Worm (Caenorhabditis elegans) whole organism, early embryonic: Measurements from ENCODE around the gene E_BE45912.2.

Experiments
- B0310.2 ChIP-seq: sonication (generic microtip); optimal IDR thresholded peaks from 2 replicates; lab custom pipeline; 2016; ENCODE audit warnings: mild to moderate bottlenecking, missing genetic modification characterization, missing compliant biosample characterization
- F13C5.2 ChIP-seq: sonication (generic microtip); optimal IDR thresholded peaks from 2 replicates; lab custom pipeline; 2017; ENCODE audit warnings: mild to moderate bottlenecking, missing genetic modification characterization, inconsistent platforms, missing compliant biosample characterization
- aly-1 ChIP-seq: sonication (generic microtip); optimal IDR thresholded peaks from 2 replicates; lab custom pipeline; 2016; ENCODE audit warnings: missing genetic modification characterization, missing compliant biosample characterization
- ama-1 ChIP-seq: fragments of 150-350 bp; optimal IDR thresholded peaks from 2 replicates; lab custom pipeline; 2014
- ceh-13 ChIP-seq: fragments of 200-800 bp; sonication (Bioruptor generic); optimal IDR thresholded peaks from 2 replicates; lab custom pipeline; 2018; ENCODE audit warnings: mild to moderate bottlenecking, missing genetic modification characterization, missing compliant biosample characterization
- ceh-36 ChIP-seq: sonication (generic microtip); optimal IDR thresholded peaks from 2 replicates; lab custom pipeline; 2016; ENCODE audit warnings: missing genetic modification characterization, inconsistent platforms, missing compliant biosample characterization
- ets-7 ChIP-seq: sonication (generic microtip); optimal IDR thresholded peaks from 2 replicates; lab custom pipeline; 2016; ENCODE audit warnings: missing genotype, missing genetic modification characterization, missing compliant biosample characterization
- flt-1 ChIP-seq: fragments of 200-800 bp; sonication (Bioruptor generic); IDR thresholded peaks from 2 replicates; pipeline ENCODE4 v1.3.6; 2022; ENCODE audit warnings: missing genetic modification characterization, missing compliant biosample characterization
- hmbx-1 ChIP-seq: sonication (generic microtip); optimal IDR thresholded peaks from 2 replicates; lab custom pipeline; 2016; ENCODE audit warnings: mild to moderate bottlenecking, missing genetic modification characterization, missing compliant biosample characterization
- hmg-4 ChIP-seq: fragments of 200-800 bp; sonication (Bioruptor generic); optimal IDR thresholded peaks from 2 replicates; lab custom pipeline; 2018; ENCODE audit warnings: mild to moderate bottlenecking, missing genetic modification characterization, missing compliant biosample characterization
- hnd-1 ChIP-seq: sonication (generic microtip); optimal IDR thresholded peaks from 2 replicates; lab custom pipeline; 2016; ENCODE audit warnings: missing genetic modification characterization, missing compliant biosample characterization
- pes-1 ChIP-seq: fragments of 200-800 bp; sonication (Bioruptor generic); IDR thresholded peaks from 2 replicates; pipeline ENCODE4 v1.3.6; 2022; ENCODE audit warnings: missing genetic modification reagents, missing genetic modification characterization, missing compliant biosample characterization
- scrt-1 ChIP-seq: fragments of 200-800 bp; sonication (Bioruptor generic); IDR thresholded peaks from 2 replicates; pipeline ENCODE4 v1.3.6; 2022; ENCODE audit warnings: missing genetic modification characterization, missing compliant biosample characterization
- sea-1 ChIP-seq: fragments of 200-800 bp; sonication (Bioruptor generic); conservative IDR thresholded peaks from 2 replicates; pipeline ENCODE4 v1.3.6; 2022; ENCODE audit warnings: missing genetic modification characterization, missing compliant biosample characterization
- tbx-11 ChIP-seq: fragments of 200-800 bp; sonication (Bioruptor generic); IDR thresholded peaks from 2 replicates; pipeline ENCODE4 v1.3.6; 2022; ENCODE audit warnings: missing genetic modification characterization, missing compliant biosample characterization
- tbx-37 ChIP-seq: fragments of 200-800 bp; sonication (Bioruptor generic); conservative IDR thresholded peaks from 2 replicates; pipeline ENCODE4 v1.3.6; 2022; ENCODE audit warnings: missing genetic modification reagents, missing genetic modification characterization, missing compliant biosample characterization
- tra-4 ChIP-seq: sonication (generic microtip); optimal IDR thresholded peaks from 2 replicates; lab custom pipeline; 2017; ENCODE audit warnings: missing genetic modification characterization, missing compliant biosample characterization

The E_BE45912.2 gene

DNA sequence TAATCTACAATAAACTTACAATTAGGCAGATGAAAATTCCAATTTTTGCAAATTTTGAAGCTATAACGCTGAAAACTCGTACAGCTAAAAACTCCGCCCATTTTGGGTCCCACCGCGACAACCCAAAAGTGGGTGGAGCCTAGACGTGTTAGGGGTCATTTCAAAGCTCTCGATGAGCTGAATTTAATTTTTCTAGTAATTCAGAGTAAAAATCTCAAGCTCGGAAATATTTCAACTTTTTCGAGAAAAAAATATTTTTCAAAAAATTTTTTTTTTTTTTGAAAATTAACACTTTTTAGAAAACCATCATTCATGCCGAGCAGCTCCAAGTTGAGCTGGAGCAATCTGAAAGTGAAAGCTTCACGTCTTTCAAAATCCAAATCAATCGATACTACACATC, 29.6 kb downstream of the E_BE45912.2 start, which contains the start of gene R06B10.7:
Gene R06B10.7, minus strand, starts transcription at position 101 of the 400 bp plus-strand sequence.
- TF ChIP-seq ceh-13 (GFP tag; lab: Kevin White, UChicago) (no peak), hmg-4 (GFP tag; lab: Kevin White, UChicago) (no peak), F13C5.2 (no peak), ets-7 (tag; lab: Kevin White, UChicago) (no peak), ama-1 (lab: Kevin White, UChicago) (no peak), tbx-37 (GFP tag; lab: Robert Waterston, UW) (no peak)

ce11 chrIII:998855-999254, 32.0 kb downstream of the E_BE45912.2 start:
- TF ChIP-seq sea-1, result no peak
- no peak for TF ChIP-seq scrt-1 (GFP tag; lab: Robert Waterston, UW)

ce11 chrIII:996564-996963, 34.3 kb downstream of the E_BE45912.2 start:
- no peak for TF ChIP-seq aly-1 (tag; lab: Kevin White, UChicago)
- no peak for TF ChIP-seq scrt-1 (GFP tag; lab: Robert Waterston, UW)
- no peak for TF ChIP-seq ceh-36
- TF ChIP-seq ets-7 (tag; lab: Kevin White, UChicago), result no peak
- TF ChIP-seq sea-1, result no peak
- TF ChIP-seq F13C5.2, result no peak
- no peak for TF ChIP-seq B0310.2 (tag; lab: Kevin White, UChicago)
- no peak for TF ChIP-seq hnd-1
- TF ChIP-seq tra-4, result no peak
- no peak for TF ChIP-seq ama-1 (lab: Kevin White, UChicago)
- no peak for TF ChIP-seq hmg-4 (GFP tag; lab: Kevin White, UChicago)
- TF ChIP-seq hmbx-1 (tag; lab: Kevin White, UChicago), result no peak
- no peak for TF ChIP-seq tbx-37 (GFP tag; lab: Robert Waterston, UW)
- TF ChIP-seq tbx-11, result no peak
- TF ChIP-seq flt-1, result no peak
- no peak for TF ChIP-seq pes-1 (GFP tag; lab: Robert Waterston, UW)
- no peak for TF ChIP-seq ceh-13 (GFP tag; lab: Kevin White, UChicago)

- TF ChIP-seq hmg-4 (GFP tag; lab: Kevin White, UChicago) (no peak), tra-4 (no peak), flt-1 (no peak), ama-1 (lab: Kevin White, UChicago) (no peak), ets-7 (tag; lab: Kevin White, UChicago) (no peak), sea-1 (no peak), B0310.2 (tag; lab: Kevin White, UChicago) (no peak), ceh-36 (no peak), scrt-1 (GFP tag; lab: Robert Waterston, UW) (no peak), tbx-11 (no peak), pes-1 (GFP tag; lab: Robert Waterston, UW) (no peak), aly-1 (tag; lab: Kevin White, UChicago) (no peak), hmbx-1 (tag; lab: Kevin White, UChicago) (no peak), F13C5.2 (no peak)
Observed at ce11 chrIII:991581-991980, 39.3 kb downstream of the E_BE45912.2 start, which contains the start of gene trp-2. TSS of gene trp-2 (plus strand) at chrIII:991881.

DNA sequence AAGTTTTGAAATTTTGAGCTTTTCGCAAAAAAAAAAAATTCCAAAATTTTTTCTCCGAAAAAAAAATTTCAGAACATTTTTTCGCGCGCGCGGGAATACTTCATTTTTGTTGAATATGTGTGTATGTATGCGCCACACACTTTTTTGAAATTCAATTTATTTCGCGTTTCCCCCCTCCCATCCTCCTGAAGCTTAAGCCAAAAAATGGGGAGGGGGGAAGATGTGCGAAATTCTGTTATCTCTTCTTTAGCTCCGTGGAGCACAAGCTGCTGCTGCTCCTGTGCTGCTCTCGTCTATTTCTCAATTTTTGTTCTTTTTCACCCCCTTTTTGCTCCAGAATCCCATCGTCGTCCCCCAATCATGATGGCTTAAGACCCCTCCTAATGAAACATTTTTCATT, 41.3 kb downstream of the E_BE45912.2 start:
- no peak for TF ChIP-seq pes-1 (GFP tag; lab: Robert Waterston, UW)
- TF ChIP-seq sea-1, result no peak
- TF ChIP-seq ama-1 (lab: Kevin White, UChicago), result no peak
- no peak for TF ChIP-seq ceh-13 (GFP tag; lab: Kevin White, UChicago)
- TF ChIP-seq F13C5.2, result no peak
- no peak for TF ChIP-seq hnd-1
- no peak for TF ChIP-seq tra-4
- TF ChIP-seq ets-7 (tag; lab: Kevin White, UChicago), result no peak
- no peak for TF ChIP-seq flt-1
- no peak for TF ChIP-seq tbx-37 (GFP tag; lab: Robert Waterston, UW)
- TF ChIP-seq ceh-36, result no peak
- TF ChIP-seq B0310.2 (tag; lab: Kevin White, UChicago), result no peak

ce11 chrIII:982961-983360, 47.9 kb downstream of the E_BE45912.2 start, which contains the start of gene tbc-10:
TSS of gene tbc-10 (plus strand) at chrIII:983261.
- no peak for TF ChIP-seq ets-7 (tag; lab: Kevin White, UChicago)
- no peak for TF ChIP-seq hmg-4 (GFP tag; lab: Kevin White, UChicago)
- no peak for TF ChIP-seq B0310.2 (tag; lab: Kevin White, UChicago)
- no peak for TF ChIP-seq hnd-1
- no peak for TF ChIP-seq aly-1 (tag; lab: Kevin White, UChicago)
- no peak for TF ChIP-seq F13C5.2
- TF ChIP-seq ceh-36, result no peak
- no peak for TF ChIP-seq ama-1 (lab: Kevin White, UChicago)
- no peak for TF ChIP-seq flt-1
- TF ChIP-seq tbx-11, result no peak
- TF ChIP-seq sea-1, result no peak
- TF ChIP-seq tra-4, result no peak
- no peak for TF ChIP-seq scrt-1 (GFP tag; lab: Robert Waterston, UW)
- no peak for TF ChIP-seq tbx-37 (GFP tag; lab: Robert Waterston, UW)
- TF ChIP-seq pes-1 (GFP tag; lab: Robert Waterston, UW), result no peak
- no peak for TF ChIP-seq ceh-13 (GFP tag; lab: Kevin White, UChicago)
- no peak for TF ChIP-seq hmbx-1 (tag; lab: Kevin White, UChicago)

- no peak for TF ChIP-seq aly-1 (tag; lab: Kevin White, UChicago)
- TF ChIP-seq hmbx-1 (tag; lab: Kevin White, UChicago), result no peak
- TF ChIP-seq tbx-37 (GFP tag; lab: Robert Waterston, UW), result no peak
- no peak for TF ChIP-seq hnd-1
- no peak for TF ChIP-seq tra-4
- TF ChIP-seq ets-7 (tag; lab: Kevin White, UChicago), result no peak
- no peak for TF ChIP-seq flt-1
- TF ChIP-seq ama-1 (lab: Kevin White, UChicago), result no peak
- no peak for TF ChIP-seq F13C5.2
Observed at ce11 chrIII:981960-982359, 48.9 kb downstream of the E_BE45912.2 start.

DNA sequence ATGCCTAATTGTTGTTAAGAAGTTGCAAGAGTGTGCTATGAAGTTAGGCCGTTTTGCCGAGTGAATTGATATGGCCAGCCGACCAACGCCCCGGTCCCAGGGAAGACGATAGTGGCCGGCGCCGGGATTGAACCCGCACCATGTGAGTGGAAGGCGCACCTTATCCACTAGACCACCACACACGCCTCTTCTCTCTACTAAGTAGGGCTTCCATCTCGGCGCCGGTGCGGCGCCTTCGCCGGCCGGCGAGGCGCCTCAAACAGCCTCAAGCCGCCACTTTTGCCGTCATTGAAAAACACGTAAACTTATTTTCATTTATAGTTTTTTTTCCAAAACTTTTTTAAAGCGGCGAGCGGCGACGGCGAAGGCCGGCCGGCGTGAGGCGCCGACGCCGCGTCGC, 52.0 kb downstream of the E_BE45912.2 start:
- TF ChIP-seq pes-1 (GFP tag; lab: Robert Waterston, UW) (no peak; the same call in 1 of the 2 replicates), hmbx-1 (tag; lab: Kevin White, UChicago) (no peak), tbx-11 (no peak), tbx-37 (GFP tag; lab: Robert Waterston, UW) (no peak), scrt-1 (GFP tag; lab: Robert Waterston, UW) (no peak), tra-4 (no peak), B0310.2 (tag; lab: Kevin White, UChicago) (no peak), sea-1 (no peak), hmg-4 (GFP tag; lab: Kevin White, UChicago) (no peak), ceh-36 (no peak), F13C5.2 (no peak), aly-1 (tag; lab: Kevin White, UChicago) (no peak), ama-1 (lab: Kevin White, UChicago) (no peak), hnd-1 (no peak), ceh-13 (GFP tag; lab: Kevin White, UChicago) (no peak), ets-7 (tag; lab: Kevin White, UChicago) (no peak), flt-1 (no peak)
